Worm (Caenorhabditis elegans): ENCODE measurements around the gene F07C3.2.

F07C3.2 gene

DNA sequence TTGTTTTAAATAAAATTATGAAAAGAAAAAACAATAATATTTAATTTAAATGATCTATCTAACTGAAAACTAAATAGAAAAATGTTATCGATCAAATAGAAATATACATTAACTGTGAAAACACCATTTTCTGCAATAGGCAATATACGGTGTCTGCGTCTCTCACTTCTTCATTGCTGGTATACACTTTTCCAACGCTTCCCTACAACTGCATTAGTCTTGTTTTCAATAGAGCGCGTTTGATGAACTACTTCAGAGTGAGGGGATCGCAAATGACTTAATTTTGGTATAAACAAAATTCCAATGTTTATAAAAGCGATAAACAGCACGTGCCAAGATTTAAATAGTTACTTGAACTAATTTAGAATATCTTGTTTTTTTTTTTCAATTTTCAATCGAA, 13.4 kb upstream of the F07C3.2 start (continued):
- TF ChIP-seq skn-1 (tag; optimal IDR thresholded peaks at IDR 0.05) = no peak
- TF ChIP-seq ceh-82 (tag; optimal IDR thresholded peaks at IDR 0.05) = no peak
- TF ChIP-seq fkh-10 (GFP tag; optimal IDR thresholded peaks at IDR 0.05) = no peak
- TF ChIP-seq ztf-11 (tag; optimal IDR thresholded peaks at IDR 0.05) = no peak
- no peak for TF ChIP-seq elt-3 (tag; optimal IDR thresholded peaks at IDR 0.05)
- TF ChIP-seq nhr-76 (tag; optimal IDR thresholded peaks at IDR 0.05) = no peak
- peak; percentile 80 for TF ChIP-seq nhr-25 (tag; optimal IDR thresholded peaks at IDR 0.05)
- TF ChIP-seq zag-1 (tag; optimal IDR thresholded peaks at IDR 0.05) = no peak
- TF ChIP-seq elt-1 (tag; optimal IDR thresholded peaks at IDR 0.05) = no peak
- no peak for TF ChIP-seq nhr-67 (tag; optimal IDR thresholded peaks at IDR 0.05)
- peak; percentile 17 for TF ChIP-seq fkh-2 (tag; optimal IDR thresholded peaks at IDR 0.05)
- no peak for TF ChIP-seq eor-1 (tag; optimal IDR thresholded peaks at IDR 0.05)

DNA sequence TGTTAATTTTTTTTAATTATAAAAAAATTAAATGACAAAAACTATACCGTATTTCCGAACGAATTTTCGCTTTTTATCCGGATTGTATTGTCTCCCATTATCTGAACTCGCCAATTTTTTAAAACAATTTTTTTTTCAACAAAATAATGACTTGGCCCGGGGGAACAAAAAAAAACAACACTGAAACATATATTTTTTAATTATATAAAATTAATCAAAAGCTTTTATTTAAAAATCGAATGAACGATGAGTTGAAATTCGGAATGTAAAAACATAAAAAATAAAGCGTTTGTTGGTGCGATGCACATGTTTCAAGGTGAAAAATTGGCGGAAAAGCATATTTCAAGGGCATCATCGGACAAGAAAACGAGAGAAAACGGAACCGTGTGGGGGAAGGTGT, 12.3 kb upstream of the F07C3.2 start, which contains the start of gene mdt-27:
mdt-27 (minus strand) TSS at position 101 of the 400 bp plus-strand sequence.
- TF ChIP-seq nhr-12 (tag; optimal IDR thresholded peaks at IDR 0.05) (no peak), nhr-67 (tag; optimal IDR thresholded peaks at IDR 0.05) (no peak), pha-4 (tag; optimal IDR thresholded peaks at IDR 0.05) (no peak), ztf-11 (tag; optimal IDR thresholded peaks at IDR 0.05) (no peak), snpc-4 (tag; optimal IDR thresholded peaks at IDR 0.05) (no peak), mml-1 (tag; optimal IDR thresholded peaks at IDR 0.05) (no peak), mdl-1 (tag; optimal IDR thresholded peaks at IDR 0.05) (no peak), sea-2 (GFP tag; optimal IDR thresholded peaks at IDR 0.05) (no peak), fkh-10 (GFP tag; optimal IDR thresholded peaks at IDR 0.05) (no peak), ama-1 (optimal IDR thresholded peaks at IDR 0.05) (no peak), nhr-43 (tag; optimal IDR thresholded peaks at IDR 0.05; ENCODE audit: poor library complexity, severe bottlenecking) (no peak), eor-1 (tag; optimal IDR thresholded peaks at IDR 0.05) (no peak), ceh-82 (tag; optimal IDR thresholded peaks at IDR 0.05) (no peak), lsy-12 (tag; optimal IDR thresholded peaks at IDR 0.05) (no peak), egl-5 (tag; optimal IDR thresholded peaks at IDR 0.05) (no peak), ceh-16 (tag; optimal IDR thresholded peaks at IDR 0.05) (no peak), ZK546.5 (tag; optimal IDR thresholded peaks at IDR 0.05) (no peak), aly-2 (tag; optimal IDR thresholded peaks at IDR 0.05) (no peak), nhr-11 (tag; optimal IDR thresholded peaks at IDR 0.05) (no peak)

DNA sequence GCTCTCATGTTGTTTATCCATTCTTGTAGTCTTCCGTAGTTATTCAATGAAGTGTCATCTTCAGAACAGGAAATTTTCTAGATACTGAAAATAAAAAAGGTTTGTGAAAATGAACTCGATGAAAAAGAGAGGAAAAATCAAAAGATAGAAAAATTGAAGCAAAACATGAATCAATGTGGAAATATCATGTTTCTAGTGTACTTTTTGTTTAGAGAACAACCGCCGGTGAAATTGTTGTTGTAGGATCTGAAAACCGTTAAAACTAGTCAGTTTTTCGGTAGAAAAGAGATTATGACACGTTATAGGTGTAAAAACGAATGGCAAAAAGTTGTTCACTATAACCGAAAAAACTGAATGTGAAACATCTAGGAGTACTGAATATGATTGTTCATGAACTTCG, 8.7 kb upstream of the F07C3.2 start, which contains the start of gene pacs-1:
pacs-1 (minus strand) TSS at position 101 of the 400 bp plus-strand sequence.
- TF ChIP-seq mml-1 (tag; optimal IDR thresholded peaks at IDR 0.05) (no peak), nhr-23 (tag; optimal IDR thresholded peaks at IDR 0.05) (no peak), zag-1 (tag; optimal IDR thresholded peaks at IDR 0.05) (no peak)

DNA sequence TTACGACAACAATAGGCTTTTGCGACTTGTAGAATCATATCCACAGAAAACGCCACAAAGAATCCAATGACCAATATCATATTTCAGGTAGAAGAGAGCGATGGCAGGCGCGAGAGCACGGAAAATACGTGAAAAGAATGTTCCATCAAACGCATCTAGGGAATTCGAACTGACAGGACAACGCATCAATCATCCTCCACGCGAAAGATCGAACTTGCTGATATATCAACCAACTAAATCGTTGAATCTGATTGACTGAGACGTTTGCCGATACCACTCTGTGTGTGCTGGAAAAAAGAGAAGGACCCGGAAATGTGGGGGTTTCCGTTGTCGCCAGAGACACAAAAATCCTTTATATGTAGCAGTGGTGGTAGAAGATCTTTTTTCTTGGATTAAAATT, 7.7 kb upstream of the F07C3.2 start:
- TF ChIP-seq pha-4 (tag; optimal IDR thresholded peaks at IDR 0.05) (no peak), elt-1 (tag; optimal IDR thresholded peaks at IDR 0.05) (peak; percentile 84), nfya-1 (tag; optimal IDR thresholded peaks at IDR 0.05; ENCODE audit: insufficient read depth) (no peak), lin-15B (tag; optimal IDR thresholded peaks at IDR 0.05) (no peak), lsy-12 (tag; optimal IDR thresholded peaks at IDR 0.05) (no peak), unc-62 (GFP tag; optimal IDR thresholded peaks at IDR 0.05) (peak; percentile 93), lin-39 (tag; optimal IDR thresholded peaks at IDR 0.05) (peak; percentile 54)

ce11 chrV:9218655-9219389, 7.1 kb upstream of the F07C3.2 start:
- peak; percentile 92 for TF ChIP-seq unc-62 (GFP tag; optimal IDR thresholded peaks at IDR 0.05)
- TF ChIP-seq nfya-1 (tag; optimal IDR thresholded peaks at IDR 0.05; ENCODE audit: insufficient read depth) = peak; percentile 47
- no peak for TF ChIP-seq nhr-12 (tag; optimal IDR thresholded peaks at IDR 0.05)
- peak; percentile 13 for TF ChIP-seq snpc-4 (tag; optimal IDR thresholded peaks at IDR 0.05)
- TF ChIP-seq lin-15B (tag; optimal IDR thresholded peaks at IDR 0.05) = peak; percentile 5
- TF ChIP-seq elt-3 (tag; optimal IDR thresholded peaks at IDR 0.05) = no peak
- peak; percentile 71 for TF ChIP-seq lin-39 (tag; optimal IDR thresholded peaks at IDR 0.05)
- no peak for TF ChIP-seq nhr-28 (tag; optimal IDR thresholded peaks at IDR 0.05)
- no peak for TF ChIP-seq lsy-12 (tag; optimal IDR thresholded peaks at IDR 0.05)
- TF ChIP-seq pqm-1 (tag; optimal IDR thresholded peaks at IDR 0.05) = peak; percentile 45
- no peak for TF ChIP-seq fkh-10 (GFP tag; optimal IDR thresholded peaks at IDR 0.05)
- TF ChIP-seq skn-1 (tag; optimal IDR thresholded peaks at IDR 0.05) = peak; percentile 67
- peak; percentile 77 for TF ChIP-seq elt-2 (tag; optimal IDR thresholded peaks at IDR 0.05)

All from whole organism, L3 larva.